Worm (Caenorhabditis elegans): ENCODE measurements around the gene srz-100.

DNA sequence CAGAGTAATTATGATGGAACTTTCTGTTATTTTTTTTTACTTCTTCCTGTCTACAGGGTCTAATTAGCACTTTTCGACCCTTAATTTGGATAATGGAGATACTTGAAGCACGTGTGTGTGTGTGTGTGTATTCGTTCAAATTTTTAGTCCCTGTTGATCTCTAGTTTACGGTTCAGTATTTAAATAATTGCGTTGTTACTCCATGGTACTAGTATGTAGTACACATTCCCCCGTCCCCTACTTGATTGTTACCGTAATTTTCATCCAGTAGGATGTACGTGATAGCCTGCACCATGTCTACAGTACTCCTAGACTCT, 47.5 kb downstream of the srz-100 start:
- TF ChIP-seq tra-4 (tag; optimal IDR thresholded peaks at IDR 0.05) (no peak), scrt-1 (GFP tag; IDR thresholded peaks at IDR 0.05) (no peak), hnd-1 (tag; optimal IDR thresholded peaks at IDR 0.05) (no peak), flt-1 (GFP tag; IDR thresholded peaks at IDR 0.05) (no peak)
